Fruit fly (Drosophila melanogaster): Measurements from ENCODE around the gene Mi-2.

The Mi-2 gene

dm6 chr3L:19902560-19903399 is 7.2 kb downstream of the Mi-2 start (continued):
- peak; percentile 53 for TF ChIP-seq CG4328 (GFP tag; optimal IDR thresholded peaks at IDR 0.05)
- peak; percentile 87 for TF ChIP-seq CG11504 (tag; optimal IDR thresholded peaks at IDR 0.05)
- TF ChIP-seq Xrp1 (GFP tag; IDR thresholded peaks at IDR 0.05) = peak; percentile 88
- 0 out of 4 replicates have a peak, but pooled peaks have one; percentile 71 for TF ChIP-seq chinmo (GFP tag; IDR thresholded peaks at IDR 0.05; ENCODE audit: partially characterized antibody)
- TF ChIP-seq ken (GFP tag; IDR thresholded peaks at IDR 0.05) = peak; percentile 95
- peak; percentile 19 for TF ChIP-seq CG10565 (GFP tag; optimal IDR thresholded peaks at IDR 0.05)
- peak; percentile 95 for TF ChIP-seq az2 (GFP tag; optimal IDR thresholded peaks at IDR 0.05)
- no peak for TF ChIP-seq pan (optimal IDR thresholded peaks at IDR 0.05)
- TF ChIP-seq pan (GFP tag; optimal IDR thresholded peaks at IDR 0.05 in 1 of 2, IDR thresholded peaks at IDR 0.05 in 1 of 2) = peak in 1 of 2 experiments; percentile 97
- TF ChIP-seq Opbp (GFP tag; IDR thresholded peaks at IDR 0.05; ENCODE audit: partially characterized antibody) = no peak
- TF ChIP-seq Rfx (GFP tag; IDR thresholded peaks at IDR 0.05) = peak; percentile 97
- no peak for TF ChIP-seq Bgb (GFP tag; IDR thresholded peaks at IDR 0.05; ENCODE audit: partially characterized antibody)
- TF ChIP-seq CG16863 (GFP tag; optimal IDR thresholded peaks at IDR 0.05) = peak; percentile 96
- TF ChIP-seq dimm (GFP tag; IDR thresholded peaks at IDR 0.05) = no peak; the same call in 1 of the 2 replicates
- no peak for TF ChIP-seq CG2129 (GFP tag; IDR thresholded peaks at IDR 0.05; ENCODE audit: partially characterized antibody)
- peak; percentile 93 for TF ChIP-seq NfI (GFP tag; optimal IDR thresholded peaks at IDR 0.05)
- peak; percentile 90 for TF ChIP-seq CG15514 (GFP tag; optimal IDR thresholded peaks at IDR 0.05)
- peak; percentile 90 for TF ChIP-seq sisA (GFP tag; IDR thresholded peaks at IDR 0.05)
- peak; percentile 97 for TF ChIP-seq CG13624 (GFP tag; optimal IDR thresholded peaks at IDR 0.05)
- peak; percentile 97 for TF ChIP-seq slbo (GFP tag; IDR thresholded peaks at IDR 0.05)
- TF ChIP-seq cad (GFP tag; optimal IDR thresholded peaks at IDR 0.05) = no peak
- peak; percentile 90 for TF ChIP-seq sens-2 (GFP tag; IDR thresholded peaks at IDR 0.05)
- TF ChIP-seq mld (GFP tag; IDR thresholded peaks at IDR 0.05; ENCODE audit: partially characterized antibody) = no peak
- TF ChIP-seq CG4707 (GFP tag; optimal IDR thresholded peaks at IDR 0.05) = peak; percentile 86
- TF ChIP-seq twi (tag; optimal IDR thresholded peaks at IDR 0.05) = peak; percentile 79
- peak; percentile 85 for TF ChIP-seq CG10979 (tag; optimal IDR thresholded peaks at IDR 0.05)
- peak; percentile 91 for TF ChIP-seq scrt (GFP tag; optimal IDR thresholded peaks at IDR 0.05)
- TF ChIP-seq unpg (GFP tag; optimal IDR thresholded peaks at IDR 0.05) = peak; percentile 96
- TF ChIP-seq Drgx (GFP tag; IDR thresholded peaks at IDR 0.05) = peak; percentile 94
- TF ChIP-seq ttk (GFP tag; IDR thresholded peaks at IDR 0.05) = peak; percentile 96; the same call in 1 of the 2 replicates
- TF ChIP-seq Taf1 (GFP tag; IDR thresholded peaks at IDR 0.05) = peak; percentile 85
- peak; percentile 91 for TF ChIP-seq schlank (tag; optimal IDR thresholded peaks at IDR 0.05)
- no peak; the same call in 2 of the 3 replicates for TF ChIP-seq CG3726 (GFP tag; IDR thresholded peaks at IDR 0.05)
- TF ChIP-seq Nf-YB (GFP tag; optimal IDR thresholded peaks at IDR 0.05) = peak; percentile 79
- TF ChIP-seq CG8924 (tag; optimal IDR thresholded peaks at IDR 0.05) = peak; percentile 95
- TF ChIP-seq Sry-δ (GFP tag; optimal IDR thresholded peaks at IDR 0.05) = peak; percentile 63
- peak; percentile 0 for TF ChIP-seq Dp (GFP tag; optimal IDR thresholded peaks at IDR 0.05)
- TF ChIP-seq ftz-f1 (GFP tag; optimal IDR thresholded peaks at IDR 0.05) = peak; percentile 65
- TF ChIP-seq CG10654 (GFP tag; optimal IDR thresholded peaks at IDR 0.05) = peak; percentile 94
- TF ChIP-seq fd3F (GFP tag; optimal IDR thresholded peaks at IDR 0.05) = peak; percentile 95
- peak; percentile 92 for TF ChIP-seq Atf-2 (GFP tag; optimal IDR thresholded peaks at IDR 0.05)
- peak; percentile 92; the same call in 1 of the 2 replicates for TF ChIP-seq Lim3 (GFP tag; IDR thresholded peaks at IDR 0.05)
- peak; percentile 83 for TF ChIP-seq Sox100B (GFP tag; optimal IDR thresholded peaks at IDR 0.05)
- peak; percentile 84 for TF ChIP-seq trh (GFP tag; optimal IDR thresholded peaks at IDR 0.05)
- peak; percentile 95 for TF ChIP-seq CG3847 (GFP tag; IDR thresholded peaks at IDR 0.05)
- TF ChIP-seq CG11560 (tag; IDR thresholded peaks at IDR 0.05) = no peak; the same call in 2 of the 3 replicates
- TF ChIP-seq exex (tag; optimal IDR thresholded peaks at IDR 0.05) = peak; percentile 46
- peak; percentile 76 for TF ChIP-seq CG10321 (GFP tag; IDR thresholded peaks at IDR 0.05)
- peak; percentile 91 for TF ChIP-seq jing (GFP tag; optimal IDR thresholded peaks at IDR 0.05)

Measured in whole organism, embryonic.